Worm (Caenorhabditis elegans) whole organism, mixed stage, embryonic: ENCODE measurements around the gene kin-24.
"Not testable (repeated sequence)": the region's sequence is repeated elsewhere in the genome, so short reads cannot be mapped to it uniquely, and the experiment has no call there.

Experiments
- M03D4.4 ChIP-seq: sonication (generic microtip); optimal IDR thresholded peaks from 2 replicates; lab custom pipeline; 2017; ENCODE audit warnings: mild to moderate bottlenecking, missing genetic modification characterization, missing compliant biosample characterization
- bed-3 ChIP-seq: fragments of 200-800 bp; sonication (Bioruptor generic); optimal IDR thresholded peaks from 3 replicates; lab custom pipeline; 2018; ENCODE audit warnings: mild to moderate bottlenecking, missing genetic modification characterization, moderate library complexity, missing compliant biosample characterization
- blmp-1 ChIP-seq: fragments of 150-350 bp; optimal IDR thresholded peaks from 2 replicates; lab custom pipeline; 2014; ENCODE audit warnings: missing biosample characterization, missing genetic modification characterization
- ceh-39 ChIP-seq: fragments of 150-350 bp; optimal IDR thresholded peaks from 2 replicates; lab custom pipeline; 2014; ENCODE audit warnings: missing biosample characterization, missing genetic modification characterization
- ceh-43 ChIP-seq: fragments of 200-800 bp; sonication (Bioruptor generic); optimal IDR thresholded peaks from 2 replicates; lab custom pipeline; 2018; ENCODE audit warnings: mild to moderate bottlenecking, missing genetic modification characterization, moderate library complexity, missing compliant biosample characterization
- ceh-83 ChIP-seq: fragments of 200-800 bp; sonication (Bioruptor generic); optimal IDR thresholded peaks from 2 replicates; lab custom pipeline; 2018; ENCODE audit warnings: mild to moderate bottlenecking, missing genetic modification characterization, missing compliant biosample characterization
- ces-1 ChIP-seq: fragments of 150-350 bp; optimal IDR thresholded peaks from 2 replicates; lab custom pipeline; 2014; ENCODE audit warnings: missing biosample characterization, missing genetic modification reagents, missing genetic modification characterization
- cnd-1 ChIP-seq: fragments of 200-800 bp; sonication (Bioruptor generic); optimal IDR thresholded peaks from 2 replicates; lab custom pipeline; 2018; ENCODE audit warnings: mild to moderate bottlenecking, missing genetic modification characterization, missing compliant biosample characterization
- elt-1 ChIP-seq: sonication (generic microtip); optimal IDR thresholded peaks from 2 replicates; lab custom pipeline; 2017; ENCODE audit warnings: missing genetic modification characterization, mild to moderate bottlenecking, missing compliant biosample characterization, antibody characterized with exemption, moderate library complexity, borderline replicate concordance; ENCODE audit not compliant: insufficient read depth
- elt-3 ChIP-seq: fragments of 150-350 bp; optimal IDR thresholded peaks from 2 replicates; lab custom pipeline; 2014; ENCODE audit warnings: missing biosample characterization, missing genetic modification characterization
- ham-2 ChIP-seq: fragments of 200-800 bp; sonication (Bioruptor generic); optimal IDR thresholded peaks from 2 replicates; lab custom pipeline; 2018; ENCODE audit warnings: mild to moderate bottlenecking, missing genetic modification characterization, missing compliant biosample characterization
- hlh-1 ChIP-seq: fragments of 150-350 bp; optimal IDR thresholded peaks from 2 replicates; lab custom pipeline; 2014; ENCODE audit warnings: missing biosample characterization, missing genetic modification reagents, missing genetic modification characterization
- lin-13 ChIP-seq: fragments of 150-350 bp; optimal IDR thresholded peaks from 2 replicates; lab custom pipeline; 2014; ENCODE audit warnings: missing biosample characterization, missing genetic modification characterization
- lin-32 ChIP-seq: fragments of 200-800 bp; sonication (Bioruptor generic); optimal IDR thresholded peaks from 2 replicates; lab custom pipeline; 2018; ENCODE audit warnings: mild to moderate bottlenecking, missing genetic modification characterization, missing compliant biosample characterization
- lsy-2 ChIP-seq: fragments of 150-350 bp; optimal IDR thresholded peaks from 2 replicates; lab custom pipeline; 2014; ENCODE audit warnings: missing biosample characterization, missing genetic modification characterization
- mab-5 ChIP-seq: fragments of 150-350 bp; optimal IDR thresholded peaks from 2 replicates; lab custom pipeline; 2014; ENCODE audit warnings: missing biosample characterization, missing genetic modification characterization
- mls-2 ChIP-seq: sonication (generic microtip); optimal IDR thresholded peaks from 2 replicates; lab custom pipeline; 2016; ENCODE audit warnings: mild to moderate bottlenecking, missing genetic modification characterization, moderate library complexity, missing compliant biosample characterization
- nhr-12 ChIP-seq: fragments of 150-350 bp; optimal IDR thresholded peaks from 2 replicates; lab custom pipeline; 2014; ENCODE audit warnings: missing biosample characterization, missing genetic modification characterization
- nhr-237 ChIP-seq: fragments of 150-350 bp; optimal IDR thresholded peaks from 2 replicates; lab custom pipeline; 2014; ENCODE audit warnings: missing biosample characterization, missing genetic modification characterization
- nhr-76 ChIP-seq: sonication (generic microtip); optimal IDR thresholded peaks from 2 replicates; lab custom pipeline; 2017; ENCODE audit warnings: missing biosample characterization, missing genetic modification characterization
- pha-4 ChIP-seq: fragments of 150-350 bp; optimal IDR thresholded peaks from 2 replicates; lab custom pipeline; 2018; ENCODE audit warnings: missing biosample characterization, missing genetic modification reagents, missing genetic modification characterization
- sem-2 ChIP-seq: fragments of 200-800 bp; sonication (Bioruptor generic); optimal IDR thresholded peaks from 2 replicates; lab custom pipeline; 2018; ENCODE audit warnings: mild to moderate bottlenecking, missing genetic modification characterization, missing compliant biosample characterization
- snpc-4 ChIP-seq: fragments of 150-350 bp; optimal IDR thresholded peaks from 2 replicates; lab custom pipeline; 2014; ENCODE audit warnings: missing biosample characterization, missing genetic modification characterization
- sptf-1 ChIP-seq: sonication (generic microtip); optimal IDR thresholded peaks from 2 replicates; lab custom pipeline; 2017; ENCODE audit warnings: mild to moderate bottlenecking, missing genetic modification characterization, moderate library complexity, missing compliant biosample characterization
- tbx-8 ChIP-seq: fragments of 200-800 bp; sonication (Bioruptor generic); optimal IDR thresholded peaks from 2 replicates; lab custom pipeline; 2018; ENCODE audit warnings: mild to moderate bottlenecking, missing genetic modification characterization, moderate library complexity, missing compliant biosample characterization
- unc-120 ChIP-seq: sonication (generic microtip); optimal IDR thresholded peaks from 2 replicates; lab custom pipeline; 2017; ENCODE audit warnings: missing genetic modification characterization, missing compliant biosample characterization; ENCODE audit not compliant: poor library complexity, severe bottlenecking
- unc-39 ChIP-seq: fragments of 150-350 bp; optimal IDR thresholded peaks from 2 replicates; lab custom pipeline; 2014; ENCODE audit warnings: missing biosample characterization, missing genetic modification characterization
- unc-62 ChIP-seq: fragments of 150-350 bp; optimal IDR thresholded peaks from 2 replicates; lab custom pipeline; 2014; ENCODE audit warnings: missing biosample characterization, missing genetic modification reagents, missing genetic modification characterization
- zip-8 ChIP-seq: fragments of 150-350 bp; optimal IDR thresholded peaks from 2 replicates; lab custom pipeline; 2014; ENCODE audit warnings: missing biosample characterization, missing genetic modification characterization
- ztf-11 ChIP-seq: fragments of 150-350 bp; optimal IDR thresholded peaks from 2 replicates; lab custom pipeline; 2014; ENCODE audit warnings: missing biosample characterization, missing genetic modification characterization

Gene kin-24

DNA sequence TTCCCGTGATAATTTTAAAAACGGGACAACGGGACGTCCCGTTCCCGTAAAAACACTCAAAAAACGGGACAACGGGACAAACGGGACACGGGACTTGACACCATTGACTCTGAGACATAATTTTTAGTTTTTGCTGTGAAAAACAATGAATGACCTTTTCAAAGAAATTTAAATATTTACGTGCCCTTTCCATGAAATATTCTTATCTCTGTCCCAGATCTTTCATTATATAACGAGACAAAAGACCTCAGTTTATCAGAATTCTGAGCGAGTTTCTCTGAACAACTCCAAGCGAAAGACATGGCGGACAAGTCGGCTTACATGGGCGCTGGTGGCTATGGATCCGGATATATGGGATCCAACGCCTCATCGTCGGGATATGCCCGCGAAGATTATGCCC, 2.9 kb upstream of the kin-24 start, which contains the start of gene nspd-2:
TSS of gene nspd-2 (plus strand) at position 301 of the 400 bp plus-strand sequence.
- no peak for TF ChIP-seq sptf-1 (tag; lab: Kevin White, UChicago)
- no peak for TF ChIP-seq lin-13

DNA sequence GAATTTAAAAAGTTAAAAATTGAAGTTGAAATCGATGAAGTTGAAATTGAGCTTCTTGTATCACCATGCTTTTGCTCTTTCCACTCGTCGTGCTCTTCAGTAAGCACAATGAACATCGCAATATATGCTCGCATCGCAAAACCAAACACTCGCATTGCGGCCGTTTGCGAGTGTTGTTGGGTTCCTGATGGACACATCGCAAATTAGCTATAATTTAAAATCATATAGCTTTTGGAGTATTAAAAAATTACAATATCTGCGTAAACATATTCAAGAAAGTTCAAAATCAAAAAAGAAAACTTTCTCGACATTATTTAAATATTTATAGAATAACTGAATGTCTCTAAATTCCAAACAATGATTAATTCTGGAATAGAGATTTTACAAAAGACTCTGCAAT, 1.2 kb upstream of the kin-24 start, which contains the start of gene K07F5.17:
TSS of gene K07F5.17 (plus strand) at position 301 of the 400 bp plus-strand sequence.
- TF ChIP-seq lsy-2 (tag; lab: Kevin White, UChicago) (no peak), snpc-4 (no peak), mls-2 (tag; lab: Kevin White, UChicago) (no peak), ces-1 (GFP tag; lab: Kevin White, UChicago) (no peak), elt-1 (tag; lab: Kevin White, UChicago) (no peak), unc-39 (tag; lab: Kevin White, UChicago) (no peak), mab-5 (no peak), pha-4 (tag; lab: Kevin White, UChicago) (no peak), ham-2 (no peak), unc-62 (GFP tag; lab: Kevin White, UChicago) (no peak), nhr-237 (no peak), ceh-83 (GFP tag; lab: Kevin White, UChicago) (no peak), tbx-8 (GFP tag; lab: Kevin White, UChicago) (no peak), bed-3 (GFP tag; lab: Kevin White, UChicago) (no peak), nhr-12 (tag; lab: Kevin White, UChicago) (no peak), nhr-76 (tag; lab: Kevin White, UChicago) (no peak), lin-32 (GFP tag; lab: Kevin White, UChicago) (no peak), zip-8 (tag; lab: Kevin White, UChicago) (no peak)

DNA sequence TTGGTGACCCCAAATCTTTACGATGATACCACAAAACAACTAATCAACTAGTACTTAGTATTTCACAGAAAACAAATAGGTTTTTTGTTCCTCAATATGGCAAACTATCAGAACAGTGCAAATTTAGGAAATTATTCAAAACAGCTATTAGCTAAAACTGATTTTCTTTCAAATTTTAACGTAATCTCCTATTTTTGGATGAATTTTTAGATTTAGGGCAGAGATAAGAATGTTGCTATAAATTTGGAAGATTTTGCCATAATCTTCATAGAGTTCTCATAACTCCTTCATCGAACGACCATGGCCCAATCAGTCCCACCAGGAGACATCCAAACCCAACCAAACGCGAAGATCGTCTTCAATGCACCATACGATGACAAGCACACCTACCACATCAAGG, 3.5 kb downstream of the kin-24 start, which contains the start of gene msp-10:
TSS of gene msp-10 (plus strand) at position 301 of the 400 bp plus-strand sequence.
- TF ChIP-seq M03D4.4 (tag; lab: Kevin White, UChicago); ceh-39 (tag; lab: Kevin White, UChicago); bed-3 (GFP tag; lab: Kevin White, UChicago): not testable (repeated sequence)

DNA sequence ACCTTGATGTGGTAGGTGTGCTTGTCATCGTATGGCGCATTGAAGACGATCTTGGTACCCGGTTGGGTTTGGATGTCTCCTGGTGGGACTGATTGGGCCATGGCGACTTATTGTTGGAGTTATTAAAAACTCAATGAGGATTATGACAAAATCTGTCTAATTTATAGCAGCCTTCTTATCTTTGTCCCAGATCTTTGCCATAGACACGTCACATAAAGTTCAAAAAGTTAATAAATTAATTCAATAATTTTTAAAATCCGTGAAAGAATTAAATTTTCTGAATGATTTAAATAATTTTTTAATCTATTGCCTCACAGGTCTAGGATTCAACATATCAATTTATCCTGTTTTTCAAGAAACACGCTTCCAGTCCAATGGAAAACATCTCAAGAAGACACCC, 4.6 kb downstream of the kin-24 start, which contains the start of gene msp-81:
TSS of gene msp-81 (minus strand) at position 101 of the 400 bp plus-strand sequence.
- TF ChIP-seq ces-1 (GFP tag; lab: Kevin White, UChicago) (no peak), ceh-83 (GFP tag; lab: Kevin White, UChicago) (no peak), lin-32 (GFP tag; lab: Kevin White, UChicago) (no peak), snpc-4 (no peak), elt-1 (tag; lab: Kevin White, UChicago) (no peak), ztf-11 (no peak), unc-39 (tag; lab: Kevin White, UChicago) (no peak), mab-5 (no peak), elt-3 (tag; lab: Kevin White, UChicago) (no peak), ceh-43 (GFP tag; lab: Kevin White, UChicago) (no peak), cnd-1 (tag; lab: Kevin White, UChicago) (no peak), blmp-1 (tag; lab: Kevin White, UChicago) (no peak)

DNA sequence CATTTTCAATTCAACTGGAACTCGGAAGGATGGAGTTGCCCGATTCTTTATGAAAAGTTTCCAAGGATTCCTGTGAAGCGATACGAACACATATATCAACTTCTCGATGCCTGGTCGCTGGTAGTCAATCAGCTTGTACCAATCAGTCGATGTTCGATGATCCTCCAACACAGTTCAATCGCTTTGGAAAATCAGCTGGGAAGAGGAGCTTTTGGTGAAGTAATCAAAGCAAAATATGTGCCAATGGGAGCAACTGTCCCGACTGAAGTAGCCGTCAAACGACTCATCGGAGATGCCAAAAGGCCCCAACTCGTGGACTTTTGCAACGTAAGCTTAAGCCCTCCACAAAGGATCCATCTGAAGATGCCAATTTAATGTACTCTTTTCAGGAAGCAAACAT, 7.5 kb downstream of the kin-24 start:
- TF ChIP-seq nhr-76 (tag; lab: Kevin White, UChicago): no peak
- TF ChIP-seq elt-1 (tag; lab: Kevin White, UChicago): no peak
- TF ChIP-seq ztf-11: no peak
- no peak for TF ChIP-seq mab-5
- no peak for TF ChIP-seq unc-62 (GFP tag; lab: Kevin White, UChicago)
- TF ChIP-seq unc-120 (tag; lab: Kevin White, UChicago): no peak
- no peak for TF ChIP-seq lin-32 (GFP tag; lab: Kevin White, UChicago)
- TF ChIP-seq tbx-8 (GFP tag; lab: Kevin White, UChicago): no peak
- TF ChIP-seq bed-3 (GFP tag; lab: Kevin White, UChicago): no peak
- no peak for TF ChIP-seq cnd-1 (tag; lab: Kevin White, UChicago)

DNA sequence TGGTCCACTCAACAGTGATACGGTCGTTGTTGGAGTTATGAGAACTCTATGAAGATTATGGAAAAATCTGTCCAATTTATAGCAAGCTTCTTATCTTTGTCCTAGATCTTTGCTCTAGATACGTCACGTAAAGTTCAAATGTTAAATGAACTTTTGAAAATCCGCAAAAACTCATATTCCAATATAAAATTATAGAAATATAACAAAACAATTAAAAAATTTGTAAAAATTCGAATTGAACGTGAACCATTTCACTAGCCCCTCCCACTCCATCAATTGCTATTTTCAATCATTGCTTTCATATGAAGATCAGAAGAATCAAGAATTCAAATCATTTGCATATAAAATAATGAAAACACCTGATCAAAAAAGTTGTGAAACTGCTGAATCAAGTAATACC, 8.3 kb downstream of the kin-24 start, which contains the start of gene kin-21:
TSS of gene kin-21 (plus strand) at position 301 of the 400 bp plus-strand sequence.
- TF ChIP-seq nhr-237 (no peak), unc-39 (tag; lab: Kevin White, UChicago) (no peak), unc-62 (GFP tag; lab: Kevin White, UChicago) (no peak), sem-2 (no peak), elt-1 (tag; lab: Kevin White, UChicago) (no peak), sptf-1 (tag; lab: Kevin White, UChicago) (no peak), hlh-1 (tag; lab: Kevin White, UChicago) (no peak), snpc-4 (no peak), ceh-43 (GFP tag; lab: Kevin White, UChicago) (no peak), lsy-2 (tag; lab: Kevin White, UChicago) (no peak)
